Fruit fly (Drosophila melanogaster) whole organism, embryonic: ENCODE results near the gene MYPT-75D.

ENCODE experiments used
- ATbp ChIP-seq: fragments of 200-800 bp; sonication (Bioruptor generic); optimal IDR thresholded peaks from 2 replicates; lab custom pipeline; 2017; ENCODE audit warnings: missing biosample characterization, mild to moderate bottlenecking, missing genetic modification characterization, missing genetic modification reagents
- CG10274 ChIP-seq: fragments of 200-800 bp; sonication (Bioruptor generic); optimal IDR thresholded peaks from 3 replicates; lab custom pipeline; 2017; ENCODE audit warnings: missing biosample characterization, mild to moderate bottlenecking, missing genetic modification characterization
- CG12071 ChIP-seq: fragments of 200-800 bp; sonication (Bioruptor generic); optimal IDR thresholded peaks from 3 replicates; lab custom pipeline; 2018; ENCODE audit warnings: missing biosample characterization, mild to moderate bottlenecking, missing genetic modification characterization
- CG12744 ChIP-seq: fragments of 200-800 bp; sonication (Bioruptor generic); optimal IDR thresholded peaks from 2 replicates; lab custom pipeline; 2016; ENCODE audit warnings: missing biosample characterization, missing genetic modification characterization
- CG14014 ChIP-seq: fragments of 200-800 bp; sonication (Bioruptor generic); IDR thresholded peaks from 2 replicates; pipeline ENCODE4 v1.3.6; 2022; ENCODE audit warnings: missing biosample characterization, missing genetic modification characterization
- CG1602 ChIP-seq: fragments of 200-800 bp; sonication (Bioruptor generic); optimal IDR thresholded peaks from 3 replicates; lab custom pipeline; 2016; ENCODE audit warnings: missing biosample characterization, missing genetic modification characterization
- CG16863 ChIP-seq: fragments of 200-800 bp; sonication (Bioruptor generic); optimal IDR thresholded peaks from 3 replicates; lab custom pipeline; 2016; ENCODE audit warnings: missing biosample characterization, missing genetic modification characterization
- CG17912 ChIP-seq: fragments of 200-800 bp; sonication (Bioruptor generic); optimal IDR thresholded peaks from 2 replicates; lab custom pipeline; 2018; ENCODE audit warnings: missing biosample characterization, mild to moderate bottlenecking, missing genetic modification characterization
- CG1832 ChIP-seq: fragments of 200-800 bp; sonication (Bioruptor generic); optimal IDR thresholded peaks from 2 replicates; lab custom pipeline; 2017; ENCODE audit warnings: missing biosample characterization, mild to moderate bottlenecking, missing genetic modification characterization, inconsistent platforms
- CG2202 ChIP-seq: fragments of 200-800 bp; sonication (Bioruptor generic); optimal IDR thresholded peaks from 2 replicates; lab custom pipeline; 2018; ENCODE audit warnings: missing biosample characterization, mild to moderate bottlenecking, missing genetic modification characterization
- CG2712 ChIP-seq: fragments of 200-800 bp; optimal IDR thresholded peaks from 3 replicates; lab custom pipeline; 2019; ENCODE audit warnings: missing biosample characterization, mild to moderate bottlenecking, missing genetic modification characterization, moderate library complexity
- CG31388 ChIP-seq: fragments of 200-800 bp; sonication (Bioruptor generic); optimal IDR thresholded peaks from 2 replicates; lab custom pipeline; 2016; ENCODE audit warnings: missing biosample characterization, missing genetic modification characterization
- CG3407 ChIP-seq: fragments of 200-800 bp; sonication (Bioruptor generic); optimal IDR thresholded peaks from 2 replicates; lab custom pipeline; 2018; ENCODE audit warnings: missing biosample characterization, mild to moderate bottlenecking, missing genetic modification characterization
- CG3838 ChIP-seq: fragments of 200-800 bp; sonication (Bioruptor generic); optimal IDR thresholded peaks from 3 replicates; lab custom pipeline; 2016; ENCODE audit warnings: missing biosample characterization, missing genetic modification characterization
- CG4360 ChIP-seq: fragments of 200-800 bp; sonication (Bioruptor generic); IDR thresholded peaks from 2 replicates; pipeline ENCODE4 v1.3.6; 2022; ENCODE audit warnings: missing biosample characterization, missing genetic modification characterization
- CG4707 ChIP-seq: fragments of 200-800 bp; sonication (Bioruptor generic); optimal IDR thresholded peaks from 2 replicates; lab custom pipeline; 2018; ENCODE audit warnings: missing biosample characterization, mild to moderate bottlenecking, missing genetic modification characterization, moderate library complexity
- CG7839 ChIP-seq: fragments of 200-800 bp; sonication (Bioruptor generic); optimal IDR thresholded peaks from 3 replicates; lab custom pipeline; 2018; ENCODE audit warnings: missing biosample characterization, mild to moderate bottlenecking, missing genetic modification characterization, moderate library complexity
- CG9797 ChIP-seq: fragments of 200-800 bp; sonication (Bioruptor generic); optimal IDR thresholded peaks from 3 replicates; lab custom pipeline; 2018; ENCODE audit warnings: missing biosample characterization, mild to moderate bottlenecking, missing genetic modification characterization
- Fer2 ChIP-seq: fragments of 200-800 bp; sonication (Bioruptor generic); optimal IDR thresholded peaks from 2 replicates; lab custom pipeline; 2018; ENCODE audit warnings: missing biosample characterization, mild to moderate bottlenecking, missing genetic modification characterization, moderate library complexity
- H2.0 ChIP-seq: fragments of 200-800 bp; sonication (Bioruptor generic); IDR thresholded peaks from 2 replicates; pipeline ENCODE4 v1.3.6; 2022; ENCODE audit warnings: missing biosample characterization, missing genetic modification characterization
- Hr3 ChIP-seq: fragments of 200-800 bp; sonication (Bioruptor generic); optimal IDR thresholded peaks from 3 replicates; lab custom pipeline; 2016; ENCODE audit warnings: missing biosample characterization, missing genetic modification characterization
- Hr78 ChIP-seq, 2 experiments: fragments of 200-800 bp in 1 of 2; fragments of >200 bp in 1 of 2; sonication (Bioruptor generic) in 1 of 2; optimal IDR thresholded peaks; 2 replicates each; lab custom pipeline; 2017 to 2019; ENCODE audit warnings: missing biosample characterization in 2 of 2, missing genetic modification characterization in 2 of 2, mild to moderate bottlenecking in 1 of 2, moderate library complexity in 1 of 2
- Hsf ChIP-seq: fragments of 200-800 bp; sonication (Bioruptor generic); optimal IDR thresholded peaks from 3 replicates; lab custom pipeline; 2016; ENCODE audit warnings: missing biosample characterization, missing genetic modification characterization
- Lhr ChIP-seq: fragments of 200-800 bp; sonication (Bioruptor generic); optimal IDR thresholded peaks from 3 replicates; lab custom pipeline; 2017; ENCODE audit warnings: mild to moderate bottlenecking, missing biosample characterization, missing genetic modification reagents, missing genetic modification characterization
- Side ChIP-seq: fragments of 200-800 bp; sonication (Bioruptor generic); optimal IDR thresholded peaks from 2 replicates; lab custom pipeline; 2016; ENCODE audit warnings: missing biosample characterization, missing genetic modification characterization
- aop ChIP-seq: fragments of 200-800 bp; sonication (Bioruptor generic); IDR thresholded peaks from 2 replicates; pipeline ENCODE4 v1.3.6; 2022; ENCODE audit warnings: missing biosample characterization, missing genetic modification characterization
- bsh ChIP-seq, 2 experiments: fragments of 200-800 bp; sonication (Bioruptor generic); optimal IDR thresholded peaks; 2 replicates each; lab custom pipeline; 2017 to 2018; ENCODE audit warnings: mild to moderate bottlenecking in 2 of 2, missing biosample characterization in 2 of 2, missing genetic modification characterization in 2 of 2, moderate library complexity in 1 of 2
- crp ChIP-seq, 2 experiments: fragments of 200-800 bp; sonication (Bioruptor generic); optimal IDR thresholded peaks; 2 replicates in 1 of 2; 3 replicates in 1 of 2; lab custom pipeline; 2017; ENCODE audit warnings: missing biosample characterization in 2 of 2, missing genetic modification characterization in 2 of 2, mild to moderate bottlenecking in 1 of 2, moderate library complexity in 1 of 2
- da ChIP-seq: fragments of 200-800 bp; sonication (Bioruptor generic); optimal IDR thresholded peaks from 2 replicates; lab custom pipeline; 2016; ENCODE audit warnings: missing biosample characterization, missing genetic modification characterization
- dpn ChIP-seq, 2 experiments: fragments of 200-800 bp; sonication (Bioruptor generic); optimal IDR thresholded peaks; 3 replicates each; lab custom pipeline; 2016; ENCODE audit warnings: missing biosample characterization in 2 of 2, missing genetic modification characterization in 2 of 2
- ftz-f1 ChIP-seq: fragments of 200-800 bp; sonication (Bioruptor generic); optimal IDR thresholded peaks from 2 replicates; lab custom pipeline; 2016; ENCODE audit warnings: missing biosample characterization, missing genetic modification characterization
- gcm ChIP-seq: fragments of 200-800 bp; sonication (Bioruptor generic); optimal IDR thresholded peaks from 2 replicates; lab custom pipeline; 2019; ENCODE audit warnings: missing biosample characterization, mild to moderate bottlenecking, missing genetic modification characterization, moderate library complexity
- hbn ChIP-seq: fragments of 200-800 bp; sonication (Bioruptor generic); IDR thresholded peaks from 2 replicates; pipeline ENCODE4 v1.3.6; 2022; ENCODE audit warnings: missing biosample characterization, missing genetic modification characterization; ENCODE audit not compliant: partially characterized antibody
- kah ChIP-seq: fragments of 200-800 bp; sonication (Bioruptor generic); optimal IDR thresholded peaks from 2 replicates; lab custom pipeline; 2018; ENCODE audit warnings: missing biosample characterization, mild to moderate bottlenecking, missing genetic modification characterization
- kni ChIP-seq: fragments of 200-800 bp; sonication (Bioruptor generic); optimal IDR thresholded peaks from 3 replicates; lab custom pipeline; 2017; ENCODE audit warnings: mild to moderate bottlenecking, missing biosample characterization, missing genetic modification reagents, missing genetic modification characterization
- mam ChIP-seq: fragments of 200-800 bp; sonication (Bioruptor generic); optimal IDR thresholded peaks from 3 replicates; lab custom pipeline; 2016; ENCODE audit warnings: missing biosample characterization, missing genetic modification characterization
- mirr ChIP-seq: fragments of 200-800 bp; sonication (Bioruptor generic); optimal IDR thresholded peaks from 3 replicates; lab custom pipeline; 2018; ENCODE audit warnings: missing biosample characterization, mild to moderate bottlenecking, missing genetic modification characterization
- otp ChIP-seq: fragments of 200-800 bp; sonication (Bioruptor generic); IDR thresholded peaks from 3 replicates; pipeline ENCODE4, ENCODE4 v1.3.6; 2022; ENCODE audit warnings: missing biosample characterization, missing genetic modification characterization
- pan ChIP-seq, 4 experiments: fragments of >200 bp in 3 of 4; fragments of 200-800 bp in 1 of 4; sonication (Bioruptor generic) in 1 of 4; optimal IDR thresholded peaks in 3 of 4; IDR thresholded peaks in 1 of 4; 2 replicates each; pipeline versions ENCODE4 v1.3.6 to Lab custom; 2017 to 2022; ENCODE audit warnings: missing biosample characterization in 2 of 4, missing genetic modification characterization in 2 of 4, mixed read lengths in 1 of 4
- pzg ChIP-seq: fragments of 200-800 bp; sonication (Bioruptor generic); optimal IDR thresholded peaks from 3 replicates; lab custom pipeline; 2018; ENCODE audit warnings: missing biosample characterization, mild to moderate bottlenecking, missing genetic modification characterization, moderate library complexity
- repo ChIP-seq: fragments of 200-800 bp; sonication (Bioruptor generic); optimal IDR thresholded peaks from 2 replicates; lab custom pipeline; 2016; ENCODE audit warnings: missing biosample characterization, missing genetic modification characterization
- slou ChIP-seq: fragments of 200-800 bp; sonication (Bioruptor generic); optimal IDR thresholded peaks from 3 replicates; lab custom pipeline; 2016; ENCODE audit warnings: missing biosample characterization, missing genetic modification characterization
- sob ChIP-seq: fragments of 200-800 bp; sonication (Bioruptor generic); IDR thresholded peaks from 2 replicates; pipeline ENCODE4 v1.3.6; 2022; ENCODE audit warnings: missing biosample characterization, missing genetic modification characterization
- wek ChIP-seq: fragments of 200-800 bp; sonication (Bioruptor generic); optimal IDR thresholded peaks from 3 replicates; lab custom pipeline; 2018; ENCODE audit warnings: missing biosample characterization, mild to moderate bottlenecking, missing genetic modification characterization, moderate library complexity
- wor ChIP-seq: fragments of 200-800 bp; sonication (Bioruptor generic); IDR thresholded peaks from 2 replicates; pipeline ENCODE4 v1.3.6; 2022; ENCODE audit warnings: missing biosample characterization, missing genetic modification characterization
- z ChIP-seq: fragments of 200-800 bp; sonication (Bioruptor generic); IDR thresholded peaks from 3 replicates; pipeline ENCODE4 v1.3.6; 2022; ENCODE audit warnings: missing biosample characterization, missing genetic modification characterization
- zfh1 ChIP-seq: fragments of 200-800 bp; sonication (Bioruptor generic); IDR thresholded peaks from 3 replicates; pipeline ENCODE4 v1.3.6; 2022; ENCODE audit warnings: missing biosample characterization, missing genetic modification characterization

Gene MYPT-75D

dm6 chr3L:18640584-18641527 is 15.1 kb downstream of the MYPT-75D start (continued):
- peak; percentile 98 for TF ChIP-seq H2.0 (GFP tag; lab: Robert Waterston, UW)
- peak; percentile 96 for TF ChIP-seq Hsf
- peak; percentile 83 for TF ChIP-seq CG2712 (tag; lab: Kevin White, UChicago)
- peak; percentile 98 for TF ChIP-seq mam (GFP tag; lab: Kevin White, UChicago)
- no peak for TF ChIP-seq hbn (GFP tag; lab: Robert Waterston, UW)
- TF ChIP-seq gcm (GFP tag; lab: Kevin White, UChicago), result peak; percentile 88
- peak; percentile 94 for TF ChIP-seq CG12744 (GFP tag; lab: Kevin White, UChicago)
- no peak for TF ChIP-seq CG1832 (GFP tag; lab: Kevin White, UChicago)
- TF ChIP-seq otp (GFP tag; lab: Robert Waterston, UW), result peak; percentile 94
- TF ChIP-seq kah (GFP tag; lab: Kevin White, UChicago), result peak; percentile 73
- peak; percentile 85 for TF ChIP-seq CG1602 (GFP tag; lab: Kevin White, UChicago)
- peak; percentile 91 for TF ChIP-seq repo (GFP tag; lab: Kevin White, UChicago)
- peak; percentile 29 for TF ChIP-seq kni
- peak; percentile 78 for TF ChIP-seq ATbp (GFP tag; lab: Kevin White, UChicago)
- TF ChIP-seq slou (GFP tag; lab: Kevin White, UChicago), result peak; percentile 87
- TF ChIP-seq dpn (GFP tag; optimal IDR thresholded peaks at IDR 0.05; lab: Kevin White, UChicago), result peak; percentile 92 to 97
- peak; percentile 74 for TF ChIP-seq CG4360 (GFP tag; lab: Robert Waterston, UW)
- peak; percentile 68 for TF ChIP-seq CG10274
- peak in 1 of 2 experiments; percentile 86 for TF ChIP-seq Hr78 (GFP tag; optimal IDR thresholded peaks at IDR 0.05; lab: Kevin White, UChicago)
- TF ChIP-seq CG3838 (GFP tag; lab: Kevin White, UChicago), result peak; percentile 74
- peak; percentile 67 for TF ChIP-seq CG17912 (GFP tag; lab: Kevin White, UChicago)
- peak; percentile 91 for TF ChIP-seq aop (GFP tag; lab: Robert Waterston, UW)
- peak; percentile 98 for TF ChIP-seq CG14014
- TF ChIP-seq zfh1, result peak; percentile 98
- TF ChIP-seq z, result peak; percentile 75
- TF ChIP-seq Hr3 (GFP tag; lab: Kevin White, UChicago), result peak; percentile 90
- TF ChIP-seq crp (GFP tag; optimal IDR thresholded peaks at IDR 0.05; lab: Kevin White, UChicago), result peak in 1 of 2 experiments; percentile 68
- peak; percentile 93 for TF ChIP-seq Fer2 (tag; lab: Kevin White, UChicago)
- TF ChIP-seq CG7839 (tag; lab: Kevin White, UChicago), result peak; percentile 92
- TF ChIP-seq CG2202 (tag; lab: Kevin White, UChicago), result peak; percentile 73
- peak; percentile 78 for TF ChIP-seq CG31388 (GFP tag; lab: Kevin White, UChicago)
- TF ChIP-seq wor (GFP tag; lab: Robert Waterston, UW), result peak; percentile 91
- TF ChIP-seq da (GFP tag; lab: Kevin White, UChicago), result peak; percentile 79
- TF ChIP-seq CG16863, result peak; percentile 91
- peak; percentile 66 for TF ChIP-seq CG3407 (GFP tag; lab: Kevin White, UChicago)
- peak; percentile 99 for TF ChIP-seq sob (GFP tag; lab: Robert Waterston, UW)
- peak; percentile 31 for TF ChIP-seq CG4707
- TF ChIP-seq ftz-f1 (GFP tag; lab: Kevin White, UChicago), result no peak
- peak; percentile 73 to 85 for TF ChIP-seq bsh (GFP tag; optimal IDR thresholded peaks at IDR 0.05; lab: Kevin White, UChicago)
- peak; percentile 52 for TF ChIP-seq Lhr (GFP tag; lab: Kevin White, UChicago)
- TF ChIP-seq pan (optimal IDR thresholded peaks at IDR 0.05; lab: Kevin White, UChicago), result no peak
- TF ChIP-seq pan (GFP tag; optimal IDR thresholded peaks at IDR 0.05 in 1 of 2, IDR thresholded peaks at IDR 0.05 in 1 of 2), result peak in 1 of 2 experiments; percentile 98
- peak; percentile 92 for TF ChIP-seq mirr (GFP tag; lab: Kevin White, UChicago)
- peak; percentile 88 for TF ChIP-seq CG12071 (GFP tag; lab: Kevin White, UChicago)
- TF ChIP-seq pzg (GFP tag; lab: Kevin White, UChicago), result peak; percentile 26
- TF ChIP-seq CG9797 (GFP tag; lab: Kevin White, UChicago), result no peak
- TF ChIP-seq Side (GFP tag; lab: Kevin White, UChicago), result peak; percentile 76
- TF ChIP-seq wek (GFP tag; lab: Kevin White, UChicago), result no peak
